Worm (Caenorhabditis elegans) whole organism, L2 larva: Measurements from ENCODE around the gene srd-21.

Source experiments
- C34F6.9 ChIP-seq: fragments of 150-350 bp; optimal IDR thresholded peaks from 2 replicates; lab custom pipeline; 2014; ENCODE audit warnings: missing biosample characterization, missing genetic modification characterization
- F13H6.1 ChIP-seq: sonication (generic microtip); optimal IDR thresholded peaks from 2 replicates; lab custom pipeline; 2016; ENCODE audit warnings: missing genetic modification characterization, missing compliant biosample characterization
- R02D3.7 ChIP-seq: fragments of 150-350 bp; optimal IDR thresholded peaks from 2 replicates; lab custom pipeline; 2014; ENCODE audit warnings: missing biosample characterization, missing genetic modification characterization
- lin-11 ChIP-seq: fragments of 150-350 bp; sonication (generic microtip); optimal IDR thresholded peaks from 2 replicates; lab custom pipeline; 2014; ENCODE audit warnings: missing biosample characterization, missing genetic modification characterization, inconsistent platforms, mixed read lengths
- mab-5 ChIP-seq: fragments of 150-350 bp; optimal IDR thresholded peaks from 2 replicates; lab custom pipeline; 2014; ENCODE audit warnings: missing biosample characterization, missing genetic modification characterization
- nhr-10 ChIP-seq: sonication (generic microtip); optimal IDR thresholded peaks from 2 replicates; lab custom pipeline; 2017; ENCODE audit warnings: missing biosample characterization, missing genetic modification characterization
- nhr-11 ChIP-seq: fragments of 150-350 bp; optimal IDR thresholded peaks from 2 replicates; lab custom pipeline; 2014; ENCODE audit warnings: missing biosample characterization, missing genetic modification characterization
- nhr-12 ChIP-seq: fragments of 150-350 bp; optimal IDR thresholded peaks from 2 replicates; lab custom pipeline; 2014; ENCODE audit warnings: missing biosample characterization, missing genetic modification characterization
- nhr-129 ChIP-seq: fragments of 150-350 bp; optimal IDR thresholded peaks from 2 replicates; lab custom pipeline; 2014; ENCODE audit warnings: missing biosample characterization, missing genetic modification characterization
- peb-1 ChIP-seq: fragments of 150-350 bp; optimal IDR thresholded peaks from 2 replicates; lab custom pipeline; 2014; ENCODE audit warnings: missing biosample characterization, missing genetic modification characterization
- sma-3 ChIP-seq: sonication (generic microtip); optimal IDR thresholded peaks from 2 replicates; lab custom pipeline; 2016; ENCODE audit warnings: missing genetic modification reagents, missing genetic modification characterization, missing compliant biosample characterization
- snpc-4 ChIP-seq: fragments of 150-350 bp; optimal IDR thresholded peaks from 2 replicates; lab custom pipeline; 2014; ENCODE audit warnings: missing biosample characterization, missing genetic modification characterization
- unc-39 ChIP-seq: fragments of 150-350 bp; optimal IDR thresholded peaks from 2 replicates; lab custom pipeline; 2014; ENCODE audit warnings: missing biosample characterization, missing genetic modification characterization
- zag-1 ChIP-seq: fragments of 150-350 bp; optimal IDR thresholded peaks from 2 replicates; lab custom pipeline; 2014; ENCODE audit warnings: missing biosample characterization, missing genetic modification characterization
- ztf-1 ChIP-seq: fragments of 200-800 bp; sonication (Bioruptor generic); conservative IDR thresholded peaks from 2 replicates; pipeline ENCODE4 v1.3.6; 2022; ENCODE audit warnings: missing genetic modification characterization, missing compliant biosample characterization
- ztf-11 ChIP-seq: sonication (generic microtip); optimal IDR thresholded peaks from 2 replicates; lab custom pipeline; 2017; ENCODE audit warnings: missing biosample characterization, missing genetic modification characterization

srd-21 gene

ce11 chrV:16679237-16679636 is 49.5 kb downstream of the srd-21 start, which contains the start of gene srz-103:
Gene srz-103 (minus strand): TSS chrV:16679337.
- TF ChIP-seq ztf-11 (tag; lab: Kevin White, UChicago) (no peak), sma-3 (no peak), mab-5 (tag; lab: Kevin White, UChicago) (no peak), R02D3.7 (no peak), F13H6.1 (tag; lab: Kevin White, UChicago) (no peak), nhr-129 (no peak), unc-39 (no peak), snpc-4 (tag; lab: Kevin White, UChicago) (no peak)

ce11 chrV:16679981-16680380 is 50.3 kb downstream of the srd-21 start, which contains the start of gene srw-44:
Gene srw-44 (plus strand): TSS chrV:16680281.
- TF ChIP-seq C34F6.9 (no peak), zag-1 (tag; lab: Kevin White, UChicago) (no peak), nhr-12 (tag; lab: Kevin White, UChicago) (no peak), lin-11 (tag; lab: Kevin White, UChicago) (no peak), ztf-1 (GFP tag; lab: Robert Waterston, UW) (no peak), nhr-11 (tag; lab: Kevin White, UChicago) (no peak), nhr-10 (tag; lab: Kevin White, UChicago) (no peak), R02D3.7 (no peak), snpc-4 (tag; lab: Kevin White, UChicago) (no peak), peb-1 (tag; lab: Kevin White, UChicago) (no peak)
